Worm (Caenorhabditis elegans): ENCODE data around the gene emb-5.
A peak's percentile ranks its signal among the peaks of the same experiment; 100 is the strongest.

- TF ChIP-seq nhr-28 (tag; optimal IDR thresholded peaks at IDR 0.05) (no peak), mdl-1 (tag; optimal IDR thresholded peaks at IDR 0.05) (no peak), fkh-10 (GFP tag; optimal IDR thresholded peaks at IDR 0.05) (no peak), mxl-3 (GFP tag; optimal IDR thresholded peaks at IDR 0.05) (no peak), pqm-1 (tag; optimal IDR thresholded peaks at IDR 0.05) (no peak), ZK546.5 (tag; optimal IDR thresholded peaks at IDR 0.05) (no peak), Y75B8A.6 (GFP tag; IDR thresholded peaks at IDR 0.05) (no peak), ama-1 (optimal IDR thresholded peaks at IDR 0.05) (no peak), hmg-1.1 (GFP tag; IDR thresholded peaks at IDR 0.05) (no peak), jun-1 (tag; optimal IDR thresholded peaks at IDR 0.05) (no peak), unc-62 (GFP tag; optimal IDR thresholded peaks at IDR 0.05 in 1 of 2) (peak in 1 of 2 experiments; percentile 5), unc-62 (tag; optimal IDR thresholded peaks at IDR 0.05) (no peak), D1046.2 (GFP tag; IDR thresholded peaks at IDR 0.05) (no peak), hlh-30 (tag; optimal IDR thresholded peaks at IDR 0.05; ENCODE audit: insufficient read depth) (no peak), nhr-25 (tag; optimal IDR thresholded peaks at IDR 0.05; ENCODE audit: borderline replicate concordance, insufficient read depth) (no peak)
These were observed 15.3 kb downstream of the emb-5 start, which contains the start of gene pgap-2 for ce11 chrIII:4705207-4705606.

All from whole organism, L4 larva.